Worm (Caenorhabditis elegans): ENCODE measurements around the gene F35D2.3.
A peak's percentile ranks its signal among the peaks of the same experiment; 100 is the strongest.

Gene F35D2.3

DNA sequence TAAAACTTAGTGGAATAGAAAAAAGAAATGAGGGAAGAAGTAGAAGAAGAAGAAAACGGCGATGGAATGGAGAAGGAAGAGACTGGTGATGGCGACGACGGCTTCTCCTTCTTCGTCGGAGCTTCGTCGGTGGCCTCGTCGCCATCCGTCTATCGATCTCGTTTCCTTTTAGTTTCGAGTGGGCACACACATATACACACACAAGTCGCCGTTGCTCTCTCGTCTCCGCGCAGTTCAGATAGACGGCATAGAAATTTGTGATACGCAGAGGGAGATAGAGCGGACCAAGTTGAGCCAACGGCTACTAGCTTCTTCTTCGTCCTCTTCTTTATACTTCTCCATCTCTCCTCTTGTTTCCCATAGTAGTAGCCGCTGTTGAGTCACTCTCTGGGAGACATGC lies 22.8 kb downstream of the F35D2.3 start:
- TF ChIP-seq skn-1 (tag; optimal IDR thresholded peaks at IDR 0.05) (peak; percentile 50), sea-2 (GFP tag; optimal IDR thresholded peaks at IDR 0.05) (no peak), nhr-43 (tag; optimal IDR thresholded peaks at IDR 0.05; ENCODE audit: poor library complexity, severe bottlenecking) (no peak), jun-1 (tag; optimal IDR thresholded peaks at IDR 0.05) (no peak), hmg-11 (tag; optimal IDR thresholded peaks at IDR 0.05) (peak; percentile 35), daf-12 (tag; optimal IDR thresholded peaks at IDR 0.05) (no peak), nhr-67 (tag; optimal IDR thresholded peaks at IDR 0.05) (no peak), ztf-4 (tag; optimal IDR thresholded peaks at IDR 0.05) (no peak), nhr-76 (tag; optimal IDR thresholded peaks at IDR 0.05) (no peak), eor-1 (tag; optimal IDR thresholded peaks at IDR 0.05) (no peak), nfya-1 (tag; optimal IDR thresholded peaks at IDR 0.05; ENCODE audit: insufficient read depth) (peak; percentile 55), egl-5 (tag; optimal IDR thresholded peaks at IDR 0.05) (no peak), lin-15B (tag; optimal IDR thresholded peaks at IDR 0.05) (no peak), elt-2 (tag; optimal IDR thresholded peaks at IDR 0.05) (no peak), lin-39 (tag; optimal IDR thresholded peaks at IDR 0.05) (peak; percentile 28), elt-3 (tag; optimal IDR thresholded peaks at IDR 0.05) (no peak), nhr-77 (tag; optimal IDR thresholded peaks at IDR 0.05) (no peak), pha-4 (tag; optimal IDR thresholded peaks at IDR 0.05) (no peak), ZK546.5 (tag; optimal IDR thresholded peaks at IDR 0.05) (no peak), snpc-4 (tag; optimal IDR thresholded peaks at IDR 0.05) (no peak), tbx-2 (tag; optimal IDR thresholded peaks at IDR 0.05) (peak; percentile 20), fkh-10 (GFP tag; optimal IDR thresholded peaks at IDR 0.05) (peak; percentile 38)

DNA sequence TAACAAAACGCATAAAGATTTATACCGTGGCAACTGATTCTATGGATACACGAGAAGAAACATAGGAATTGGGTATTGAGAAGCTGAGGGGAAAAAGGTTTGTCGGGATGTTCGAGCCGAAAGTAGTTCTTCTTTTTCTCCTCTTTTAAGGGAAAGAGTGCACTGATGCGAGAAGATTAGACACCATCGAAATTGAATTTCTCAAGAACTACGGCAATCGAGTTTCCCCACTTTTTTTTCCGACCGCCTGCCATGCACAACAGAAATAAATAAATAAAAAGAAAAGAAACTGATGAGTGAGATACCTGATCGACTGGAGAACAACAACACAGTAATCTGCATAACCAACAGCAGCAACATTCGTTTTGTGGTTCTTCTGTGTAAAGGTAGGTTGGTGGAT lies 23.9 kb downstream of the F35D2.3 start:
- peak; percentile 79 for TF ChIP-seq fkh-10 (GFP tag; optimal IDR thresholded peaks at IDR 0.05)
- no peak for TF ChIP-seq sea-2 (GFP tag; optimal IDR thresholded peaks at IDR 0.05)

ce11 chrII:7594812-7595211 lies 24.4 kb downstream of the F35D2.3 start, which contains the start of gene syd-1:
syd-1 (minus strand) TSS chrII:7594912.
- TF ChIP-seq pha-4 (tag; optimal IDR thresholded peaks at IDR 0.05) (no peak), lsy-12 (tag; optimal IDR thresholded peaks at IDR 0.05) (no peak), nhr-11 (tag; optimal IDR thresholded peaks at IDR 0.05) (no peak), ztf-4 (tag; optimal IDR thresholded peaks at IDR 0.05) (no peak), zag-1 (tag; optimal IDR thresholded peaks at IDR 0.05) (no peak), tbx-2 (tag; optimal IDR thresholded peaks at IDR 0.05) (no peak), elt-3 (tag; optimal IDR thresholded peaks at IDR 0.05) (no peak), ceh-28 (tag; optimal IDR thresholded peaks at IDR 0.05) (no peak), ceh-16 (tag; optimal IDR thresholded peaks at IDR 0.05) (no peak)

- TF ChIP-seq elt-2 (tag; optimal IDR thresholded peaks at IDR 0.05) (peak; percentile 11), ama-1 (optimal IDR thresholded peaks at IDR 0.05) (no peak)
Measured at ce11 chrII:7598702-7599314, 28.4 kb downstream of the F35D2.3 start, which contains the start of gene pgam-5. pgam-5 (minus strand) TSS chrII:7598752.

DNA sequence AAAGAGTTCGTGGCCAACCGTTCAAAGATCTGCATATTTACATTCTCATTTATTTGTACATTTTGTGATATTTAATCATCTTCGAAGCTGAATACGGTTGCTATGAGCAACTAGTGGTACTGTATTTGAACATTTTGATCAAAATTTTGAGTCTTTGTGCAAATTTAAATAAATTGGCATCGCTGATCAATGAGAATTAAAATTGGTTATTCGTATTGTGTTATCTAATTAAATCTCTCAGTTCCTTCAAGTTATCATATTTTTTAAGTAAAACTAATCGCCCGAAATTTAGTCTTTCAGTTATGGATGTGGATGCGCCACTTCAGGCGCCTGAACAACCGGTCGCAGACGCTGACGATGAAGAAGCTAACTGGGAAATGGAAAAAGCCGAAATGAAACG lies 29.0 kb downstream of the F35D2.3 start, which contains the start of gene npp-21:
Gene npp-21, plus strand, starts transcription at position 301 of the 400 bp plus-strand sequence.
- TF ChIP-seq ztf-11 (tag; optimal IDR thresholded peaks at IDR 0.05) (no peak), R02D3.7 (tag; optimal IDR thresholded peaks at IDR 0.05) (no peak), nhr-237 (tag; optimal IDR thresholded peaks at IDR 0.05) (no peak), nhr-25 (tag; optimal IDR thresholded peaks at IDR 0.05) (no peak), elt-2 (tag; optimal IDR thresholded peaks at IDR 0.05) (no peak), snpc-4 (tag; optimal IDR thresholded peaks at IDR 0.05) (no peak), nhr-12 (tag; optimal IDR thresholded peaks at IDR 0.05) (no peak)

DNA sequence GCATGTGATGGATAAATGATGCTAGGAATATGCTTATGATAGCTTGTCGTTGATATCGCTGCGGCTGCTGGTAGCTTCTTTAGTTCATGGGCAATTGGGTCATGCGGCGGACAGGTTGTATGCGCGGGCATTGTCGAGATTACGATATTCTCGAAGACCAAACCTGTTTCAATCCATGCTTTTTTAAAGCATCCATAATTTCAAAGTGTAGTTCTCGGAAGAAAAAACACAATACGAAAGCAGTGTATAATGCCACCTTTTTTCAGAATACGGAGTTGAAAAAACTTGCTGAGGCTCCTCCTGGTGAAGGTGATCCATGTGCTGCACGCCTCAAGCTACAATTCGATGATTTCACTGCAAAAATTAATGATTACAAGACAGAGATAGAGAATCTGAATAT lies 34.9 kb downstream of the F35D2.3 start, which contains the start of gene osm-8:
Gene osm-8, minus strand, starts transcription at position 101 of the 400 bp plus-strand sequence.
- TF ChIP-seq egl-27 (tag; optimal IDR thresholded peaks at IDR 0.05) (no peak), lin-39 (tag; optimal IDR thresholded peaks at IDR 0.05) (no peak), aly-2 (tag; optimal IDR thresholded peaks at IDR 0.05) (no peak), tbx-2 (tag; optimal IDR thresholded peaks at IDR 0.05) (no peak)

All from whole organism, L3 larva.